Fruit fly (Drosophila melanogaster) whole organism, embryonic: ENCODE results near the gene Pdfr.

Experiments
- Ada2b ChIP-seq: fragments of 200-800 bp; sonication (Bioruptor generic); IDR thresholded peaks from 2 replicates; pipeline ENCODE4 v1.3.6; 2022; ENCODE audit warnings: missing biosample characterization, missing genetic modification characterization
- C15 ChIP-seq: fragments of 200-800 bp; sonication (Bioruptor generic); IDR thresholded peaks from 3 replicates; pipeline ENCODE4 v1.3.6; 2022; ENCODE audit warnings: missing biosample characterization, missing genetic modification characterization
- CG10267 ChIP-seq: fragments of 200-800 bp; sonication (Bioruptor generic); optimal IDR thresholded peaks from 2 replicates; lab custom pipeline; 2018; ENCODE audit warnings: missing biosample characterization, mild to moderate bottlenecking, missing genetic modification characterization, moderate library complexity
- CG11085 ChIP-seq: fragments of 200-800 bp; sonication (Bioruptor generic); IDR thresholded peaks from 2 replicates; pipeline ENCODE4 v1.3.6; 2022; ENCODE audit warnings: missing biosample characterization, missing genetic modification characterization
- CG12219 ChIP-seq: fragments of 200-800 bp; sonication (Bioruptor generic); optimal IDR thresholded peaks from 3 replicates; lab custom pipeline; 2018; ENCODE audit warnings: missing biosample characterization, mild to moderate bottlenecking, missing genetic modification characterization
- CG12391 ChIP-seq: fragments of 200-800 bp; sonication (Bioruptor generic); optimal IDR thresholded peaks from 3 replicates; lab custom pipeline; 2018; ENCODE audit warnings: missing biosample characterization, mild to moderate bottlenecking, missing genetic modification characterization, moderate library complexity
- CG13894 ChIP-seq: fragments of 200-800 bp; sonication (Bioruptor generic); optimal IDR thresholded peaks from 3 replicates; lab custom pipeline; 2018; ENCODE audit warnings: missing biosample characterization, mild to moderate bottlenecking, missing genetic modification characterization, moderate library complexity
- CG14014 ChIP-seq: fragments of 200-800 bp; sonication (Bioruptor generic); IDR thresholded peaks from 2 replicates; pipeline ENCODE4 v1.3.6; 2022; ENCODE audit warnings: missing biosample characterization, missing genetic modification characterization
- CG15514 ChIP-seq: fragments of 200-800 bp; sonication (Bioruptor generic); optimal IDR thresholded peaks from 3 replicates; lab custom pipeline; 2017; ENCODE audit warnings: missing biosample characterization, missing genetic modification characterization, mild to moderate bottlenecking, moderate library complexity, missing genetic modification reagents
- CG15601 ChIP-seq: fragments of 200-800 bp; sonication (Bioruptor generic); optimal IDR thresholded peaks from 3 replicates; lab custom pipeline; 2019; ENCODE audit warnings: missing biosample characterization, mild to moderate bottlenecking, missing genetic modification characterization, moderate library complexity
- CG17186 ChIP-seq: fragments of 200-800 bp; sonication (Bioruptor generic); optimal IDR thresholded peaks from 3 replicates; lab custom pipeline; 2017; ENCODE audit warnings: missing biosample characterization, missing genetic modification reagents, missing genetic modification characterization
- CG17359 ChIP-seq: fragments of 200-800 bp; sonication (Bioruptor generic); optimal IDR thresholded peaks from 3 replicates; lab custom pipeline; 2018; ENCODE audit warnings: missing biosample characterization, mild to moderate bottlenecking, missing genetic modification characterization, moderate library complexity
- CG31388 ChIP-seq: fragments of 200-800 bp; sonication (Bioruptor generic); optimal IDR thresholded peaks from 2 replicates; lab custom pipeline; 2016; ENCODE audit warnings: missing biosample characterization, missing genetic modification characterization
- CG42726 ChIP-seq: fragments of 200-800 bp; sonication (Bioruptor generic); IDR thresholded peaks from 2 replicates; pipeline ENCODE4 v1.3.6; 2022; ENCODE audit warnings: missing biosample characterization, missing genetic modification characterization; ENCODE audit not compliant: partially characterized antibody
- CG4360 ChIP-seq: fragments of 200-800 bp; sonication (Bioruptor generic); IDR thresholded peaks from 2 replicates; pipeline ENCODE4 v1.3.6; 2022; ENCODE audit warnings: missing biosample characterization, missing genetic modification characterization
- CG4820 ChIP-seq: fragments of 200-800 bp; sonication (Bioruptor generic); optimal IDR thresholded peaks from 3 replicates; lab custom pipeline; 2016; ENCODE audit warnings: missing biosample characterization, missing genetic modification characterization
- CG5180 ChIP-seq: fragments of 200-800 bp; sonication (Bioruptor generic); optimal IDR thresholded peaks from 3 replicates; lab custom pipeline; 2017; ENCODE audit warnings: missing biosample characterization, missing genetic modification characterization, mild to moderate bottlenecking, moderate library complexity, missing genetic modification reagents
- CG5953 ChIP-seq: fragments of 200-800 bp; sonication (Bioruptor generic); IDR thresholded peaks from 2 replicates; pipeline ENCODE4 v1.3.6; 2022; ENCODE audit warnings: missing biosample characterization, missing genetic modification characterization
- CG9797 ChIP-seq: fragments of 200-800 bp; sonication (Bioruptor generic); optimal IDR thresholded peaks from 3 replicates; lab custom pipeline; 2018; ENCODE audit warnings: missing biosample characterization, mild to moderate bottlenecking, missing genetic modification characterization
- CTCF ChIP-seq: fragments of 200-800 bp; sonication (Bioruptor generic); optimal IDR thresholded peaks from 2 replicates; lab custom pipeline; 2017; ENCODE audit warnings: missing biosample characterization, mild to moderate bottlenecking, missing genetic modification characterization, moderate library complexity
- Deaf1 ChIP-seq: fragments of 200-800 bp; optimal IDR thresholded peaks from 3 replicates; lab custom pipeline; 2019; ENCODE audit warnings: missing biosample characterization, mild to moderate bottlenecking, missing genetic modification characterization, moderate library complexity
- Lim3 ChIP-seq: fragments of 200-800 bp; sonication (Bioruptor generic); IDR thresholded peaks from 2 replicates; pipeline ENCODE4 v1.3.6; 2022; ENCODE audit warnings: missing biosample characterization, missing genetic modification characterization
- NC2α ChIP-seq: fragments of 200-800 bp; sonication (Bioruptor generic); optimal IDR thresholded peaks from 2 replicates; lab custom pipeline; 2016; ENCODE audit warnings: missing biosample characterization, missing genetic modification characterization
- NK7.1 ChIP-seq: fragments of 200-800 bp; sonication (Bioruptor generic); optimal IDR thresholded peaks from 3 replicates; lab custom pipeline; 2016; ENCODE audit warnings: missing biosample characterization, missing genetic modification characterization
- Optix ChIP-seq: fragments of 200-800 bp; sonication (Bioruptor generic); IDR thresholded peaks from 3 replicates; pipeline ENCODE4 v1.3.6; 2022; ENCODE audit warnings: missing biosample characterization, missing genetic modification characterization
- PHDP ChIP-seq: fragments of 200-800 bp; sonication (Bioruptor generic); optimal IDR thresholded peaks from 3 replicates; lab custom pipeline; 2018; ENCODE audit warnings: missing biosample characterization, mild to moderate bottlenecking, missing genetic modification characterization, moderate library complexity
- Pdp1 ChIP-seq, 2 experiments: fragments of 200-800 bp; sonication (Bioruptor generic); optimal IDR thresholded peaks; 3 replicates each; lab custom pipeline; 2016; ENCODE audit warnings: missing biosample characterization in 2 of 2, missing genetic modification characterization in 2 of 2, mild to moderate bottlenecking in 1 of 2, moderate library complexity in 1 of 2
- Poxn ChIP-seq: fragments of 200-800 bp; sonication (Bioruptor generic); IDR thresholded peaks from 2 replicates; pipeline ENCODE4 v1.3.6; 2022; ENCODE audit warnings: missing biosample characterization, missing genetic modification characterization
- Ssrp ChIP-seq: fragments of 200-800 bp; sonication (Bioruptor generic); optimal IDR thresholded peaks from 2 replicates; lab custom pipeline; 2018; ENCODE audit warnings: missing biosample characterization, mild to moderate bottlenecking, missing genetic modification characterization, moderate library complexity
- ab ChIP-seq: fragments of 200-800 bp; sonication (Bioruptor generic); optimal IDR thresholded peaks from 2 replicates; lab custom pipeline; 2016; ENCODE audit warnings: missing biosample characterization, missing genetic modification characterization
- abd-A ChIP-seq: fragments of 200-800 bp; sonication (Bioruptor generic); optimal IDR thresholded peaks from 3 replicates; lab custom pipeline; 2019; ENCODE audit warnings: missing biosample characterization, mild to moderate bottlenecking, missing genetic modification characterization, moderate library complexity
- amos ChIP-seq: fragments of 200-800 bp; sonication (Bioruptor generic); IDR thresholded peaks from 2 replicates; pipeline ENCODE4 v1.3.6; 2022; ENCODE audit warnings: missing biosample characterization, missing genetic modification characterization; ENCODE audit not compliant: partially characterized antibody
- ap ChIP-seq: fragments of 200-800 bp; sonication (Bioruptor generic); IDR thresholded peaks from 2 replicates; pipeline ENCODE4 v1.3.6; 2022; ENCODE audit warnings: missing biosample characterization, missing genetic modification characterization
- br ChIP-seq: fragments of >200 bp; optimal IDR thresholded peaks from 2 replicates; lab custom pipeline; 2017
- bsh ChIP-seq, 2 experiments: fragments of 200-800 bp; sonication (Bioruptor generic); optimal IDR thresholded peaks; 2 replicates each; lab custom pipeline; 2017 to 2018; ENCODE audit warnings: mild to moderate bottlenecking in 2 of 2, missing biosample characterization in 2 of 2, missing genetic modification characterization in 2 of 2, moderate library complexity in 1 of 2
- chinmo ChIP-seq: fragments of 200-800 bp; sonication (Bioruptor generic); IDR thresholded peaks from 4 replicates; pipeline ENCODE4 v1.3.6; 2022; ENCODE audit warnings: missing biosample characterization, missing genetic modification characterization; ENCODE audit not compliant: partially characterized antibody
- ci ChIP-seq: fragments of 200-800 bp; sonication (Bioruptor generic); IDR thresholded peaks from 3 replicates; pipeline ENCODE4 v1.3.6; 2022; ENCODE audit warnings: missing biosample characterization, missing genetic modification characterization
- crp ChIP-seq, 2 experiments: fragments of 200-800 bp; sonication (Bioruptor generic); optimal IDR thresholded peaks; 2 replicates in 1 of 2; 3 replicates in 1 of 2; lab custom pipeline; 2017; ENCODE audit warnings: missing biosample characterization in 2 of 2, missing genetic modification characterization in 2 of 2, mild to moderate bottlenecking in 1 of 2, moderate library complexity in 1 of 2
- dati ChIP-seq: fragments of 200-800 bp; sonication (Bioruptor generic); IDR thresholded peaks from 2 replicates; pipeline ENCODE4 v1.3.6; 2022; ENCODE audit warnings: missing biosample characterization, missing genetic modification characterization
- dysf ChIP-seq: fragments of 200-800 bp; sonication (Bioruptor generic); IDR thresholded peaks from 3 replicates; pipeline ENCODE4 v1.3.6; 2022; ENCODE audit warnings: missing biosample characterization, missing genetic modification characterization
- eve ChIP-seq, 2 experiments: fragments of >200 bp; optimal IDR thresholded peaks; 2 replicates each; lab custom pipeline; 2017; ENCODE audit warnings: missing biosample characterization in 2 of 2, missing genetic modification characterization in 2 of 2
- ewg ChIP-seq: fragments of 200-800 bp; sonication (Bioruptor generic); optimal IDR thresholded peaks from 3 replicates; lab custom pipeline; 2017; ENCODE audit warnings: mild to moderate bottlenecking, missing biosample characterization, missing genetic modification reagents, missing genetic modification characterization
- eyg ChIP-seq: fragments of 200-800 bp; sonication (Bioruptor generic); optimal IDR thresholded peaks from 3 replicates; lab custom pipeline; 2016; ENCODE audit warnings: missing biosample characterization, missing genetic modification characterization
- hkb ChIP-seq, 2 experiments: fragments of 200-800 bp in 1 of 2; fragments of >200 bp in 1 of 2; sonication (Bioruptor generic) in 1 of 2; IDR thresholded peaks in 1 of 2; optimal IDR thresholded peaks in 1 of 2; 2 replicates each; pipeline versions ENCODE4 v1.3.6 to Lab custom; 2017 to 2022; ENCODE audit warnings: missing biosample characterization in 1 of 2, missing genetic modification characterization in 1 of 2
- pnt ChIP-seq: fragments of 200-800 bp; sonication (Bioruptor generic); optimal IDR thresholded peaks from 3 replicates; lab custom pipeline; 2016; ENCODE audit warnings: missing biosample characterization, missing genetic modification characterization
- ranshi ChIP-seq: fragments of 200-800 bp; sonication (Bioruptor generic); IDR thresholded peaks from 2 replicates; pipeline ENCODE4 v1.3.6; 2022; ENCODE audit warnings: missing biosample characterization, missing genetic modification characterization
- sim ChIP-seq: fragments of 200-800 bp; sonication (Bioruptor generic); IDR thresholded peaks from 2 replicates; pipeline ENCODE4 v1.3.6; 2022; ENCODE audit warnings: missing biosample characterization, missing genetic modification characterization
- sr ChIP-seq: fragments of 200-800 bp; sonication (Bioruptor generic); IDR thresholded peaks from 3 replicates; pipeline ENCODE4 v1.3.6; 2022; ENCODE audit warnings: missing biosample characterization, missing genetic modification characterization
- unpg ChIP-seq: fragments of 200-800 bp; sonication (Bioruptor generic); optimal IDR thresholded peaks from 3 replicates; lab custom pipeline; 2018; ENCODE audit warnings: missing biosample characterization, mild to moderate bottlenecking, missing genetic modification characterization, moderate library complexity
- vnd ChIP-seq: fragments of 200-800 bp; sonication (Bioruptor generic); IDR thresholded peaks from 3 replicates; pipeline ENCODE4 v1.3.6; 2022; ENCODE audit warnings: missing biosample characterization, missing genetic modification characterization; ENCODE audit not compliant: partially characterized antibody
- yki ChIP-seq: fragments of >200 bp; optimal IDR thresholded peaks from 3 replicates; lab custom pipeline; 2018

Gene Pdfr

DNA sequence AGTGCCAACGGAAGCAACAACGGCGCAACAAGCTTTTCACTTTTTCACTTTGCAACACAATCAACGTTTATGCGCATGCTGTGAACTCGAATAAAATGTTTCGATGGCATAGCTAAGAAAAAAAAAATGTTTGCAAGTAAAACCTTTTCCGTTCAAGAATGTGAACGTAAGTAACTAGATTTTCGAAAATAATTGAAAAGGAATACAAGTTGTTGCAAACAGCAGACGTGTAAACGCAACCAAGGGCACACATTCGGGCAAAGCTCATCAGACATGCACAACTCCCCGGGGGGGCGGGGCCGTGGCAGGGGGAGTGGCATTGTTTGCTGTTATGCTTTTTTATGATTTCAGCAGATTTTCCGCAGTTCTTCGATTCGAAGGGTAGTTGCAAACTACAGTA, 33.6 kb upstream of the Pdfr start (continued):
- TF ChIP-seq CG11085 (no peak), CG5953 (GFP tag; lab: Robert Waterston, UW) (0 out of 2 replicates have a peak, but pooled peaks have one; percentile 8), CG12391 (peak; percentile 18), CG12219 (GFP tag; lab: Kevin White, UChicago) (peak; percentile 2), Poxn (GFP tag; lab: Robert Waterston, UW) (no peak), CG4360 (no peak), Deaf1 (tag; lab: Kevin White, UChicago) (no peak), yki (no peak), CG13894 (tag; lab: Kevin White, UChicago) (no peak), CG42726 (no peak), Ada2b (no peak), ewg (GFP tag; lab: Kevin White, UChicago) (peak; percentile 4), br (lab: Kevin White, UChicago) (no peak), NK7.1 (GFP tag; lab: Kevin White, UChicago) (no peak), chinmo (GFP tag; lab: Robert Waterston, UW) (no peak), ab (no peak), amos (GFP tag; lab: Robert Waterston, UW) (no peak), ci (GFP tag; lab: Robert Waterston, UW) (peak; percentile 65; the same call in 1 of the 3 replicates), unpg (GFP tag; lab: Kevin White, UChicago) (peak; percentile 34), crp (GFP tag; optimal IDR thresholded peaks at IDR 0.05; lab: Kevin White, UChicago) (no peak), dati (GFP tag; lab: Robert Waterston, UW) (no peak), CG9797 (GFP tag; lab: Kevin White, UChicago) (no peak), CG31388 (GFP tag; lab: Kevin White, UChicago) (no peak), Ssrp (tag; lab: Kevin White, UChicago) (peak; percentile 16), CG5180 (GFP tag; lab: Kevin White, UChicago) (no peak), Optix (GFP tag; lab: Robert Waterston, UW) (no peak), Lim3 (no peak), eyg (GFP tag; lab: Kevin White, UChicago) (no peak), CG4820 (peak; percentile 66), CG17186 (GFP tag; lab: Kevin White, UChicago) (no peak), ap (GFP tag; lab: Robert Waterston, UW) (no peak), dysf (GFP tag; lab: Robert Waterston, UW) (peak; percentile 30; the same call in 1 of the 3 replicates), CG10267 (peak; percentile 13), abd-A (tag; lab: Kevin White, UChicago) (no peak), PHDP (peak; percentile 18), CG17359 (peak; percentile 48), sim (GFP tag; lab: Robert Waterston, UW) (0 out of 2 replicates have a peak, but pooled peaks have one; percentile 36), ranshi (peak; percentile 53; the same call in 1 of the 2 replicates), CTCF (no peak), CG15601 (tag; lab: Kevin White, UChicago) (no peak), pnt (no peak), CG14014 (GFP tag; lab: Robert Waterston, UW) (no peak), C15 (GFP tag; lab: Robert Waterston, UW) (no peak), hkb (optimal IDR thresholded peaks at IDR 0.05; lab: Kevin White, UChicago) (no peak), hkb (GFP tag; IDR thresholded peaks at IDR 0.05; lab: Robert Waterston, UW) (peak; percentile 55; the same call in 1 of the 2 replicates), eve (GFP tag; optimal IDR thresholded peaks at IDR 0.05; lab: Kevin White, UChicago) (peak in 1 of 2 experiments; percentile 39), vnd (GFP tag; lab: Robert Waterston, UW) (no peak), sr (GFP tag; lab: Robert Waterston, UW) (no peak), CG15514 (GFP tag; lab: Kevin White, UChicago) (no peak), Pdp1 (GFP tag; optimal IDR thresholded peaks at IDR 0.05; lab: Kevin White, UChicago) (no peak), bsh (GFP tag; optimal IDR thresholded peaks at IDR 0.05; lab: Kevin White, UChicago) (peak; percentile 44), NC2α (GFP tag; lab: Kevin White, UChicago) (no peak)
